Fruit fly (Drosophila melanogaster) Kc167 (cell line): ENCODE measurements around the gene CG14042.

Experiments
- h ChIP-seq: fragments of >200 bp; optimal IDR thresholded peaks from 3 replicates; lab custom pipeline; 2018; ENCODE audit warnings: missing external identifiers
- psq ChIP-seq: fragments of >200 bp; optimal IDR thresholded peaks from 2 replicates; lab custom pipeline; 2017; ENCODE audit warnings: missing external identifiers

DNA sequence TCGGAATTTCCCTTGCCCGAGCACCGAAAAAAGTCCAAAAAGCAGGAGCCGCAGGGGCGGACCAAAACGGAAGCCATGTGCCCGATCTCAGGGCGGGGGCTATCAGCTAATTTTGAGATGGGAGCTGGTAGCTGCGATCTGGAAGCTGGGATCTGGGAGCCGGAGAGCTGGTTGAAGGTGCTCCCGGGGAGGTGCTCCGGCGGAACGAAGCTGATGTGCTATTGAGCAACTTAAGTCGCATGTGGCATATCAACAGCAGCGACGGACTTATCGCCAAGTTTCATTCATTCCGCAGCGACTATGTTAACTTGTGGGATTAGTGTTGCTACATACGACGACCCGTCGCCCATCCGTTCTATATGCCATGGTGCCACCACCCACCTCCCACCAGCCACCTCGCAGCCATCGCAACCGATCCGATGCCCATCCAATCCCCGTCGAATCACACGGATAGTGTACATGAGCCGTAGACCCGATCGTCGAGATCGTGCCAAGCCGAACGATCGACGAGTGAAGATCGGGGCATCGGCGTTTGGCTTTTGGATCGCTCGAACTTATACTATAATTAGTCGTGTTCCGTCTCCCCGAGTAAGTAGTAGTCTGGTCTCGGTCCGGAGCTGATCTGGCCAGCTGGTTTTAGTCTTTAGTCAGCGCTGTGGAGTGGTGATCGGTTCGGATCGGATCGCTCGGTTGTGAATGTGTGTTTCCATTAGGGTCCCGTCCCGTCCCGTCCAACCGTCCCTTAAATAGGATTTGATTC is 8.3 kb upstream of the CG14042 start, which contains the start of gene Col4a1:
- TF ChIP-seq h: no peak
- TF ChIP-seq psq: no peak
